Fruit fly (Drosophila melanogaster): Measurements from ENCODE around the gene CG31436.

DNA sequence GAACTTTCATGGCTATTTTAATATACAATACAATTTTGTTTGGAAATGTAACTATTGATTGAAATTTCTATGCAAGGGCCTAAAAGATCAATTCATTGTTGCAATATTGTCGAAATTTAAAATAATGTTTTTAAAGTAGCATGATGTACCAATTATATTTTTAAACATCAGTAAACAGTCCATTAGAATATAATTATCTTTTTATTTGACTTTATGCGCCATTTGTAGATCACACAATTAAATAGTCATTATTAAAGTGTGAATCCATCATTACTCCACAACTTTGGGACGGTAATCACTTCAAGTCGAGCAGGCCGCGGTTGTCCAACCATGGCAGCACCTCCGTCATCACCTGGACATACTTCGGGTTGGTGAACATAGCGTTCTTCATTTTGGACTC is 6.9 kb downstream of the CG31436 start, which contains the start of gene CG31099:
- TF ChIP-seq Hr4 (GFP tag; optimal IDR thresholded peaks at IDR 0.05) = no peak
- no peak for TF ChIP-seq CG32006 (GFP tag; optimal IDR thresholded peaks at IDR 0.05)
- TF ChIP-seq CG7368 (GFP tag; optimal IDR thresholded peaks at IDR 0.05) = no peak
- no peak for TF ChIP-seq fkh (GFP tag; optimal IDR thresholded peaks at IDR 0.05)
- TF ChIP-seq esn (GFP tag; optimal IDR thresholded peaks at IDR 0.05) = no peak
- TF ChIP-seq CG15336 (GFP tag; IDR thresholded peaks at IDR 0.05) = no peak
- TF ChIP-seq acj6 (GFP tag; optimal IDR thresholded peaks at IDR 0.05) = no peak
- no peak for TF ChIP-seq CG1621 (tag; optimal IDR thresholded peaks at IDR 0.05)
